Worm (Caenorhabditis elegans): ENCODE results near the gene tag-124.
A peak's percentile ranks its signal among the peaks of the same experiment; 100 is the strongest.

tag-124 gene

ce11 chrII:9544386-9544785 lies 46.7 kb upstream of the tag-124 start, which contains the start of gene sra-7:
sra-7 (plus strand) TSS chrII:9544686.
- TF ChIP-seq lin-39 (tag; optimal IDR thresholded peaks at IDR 0.05) (no peak), elt-1 (tag; optimal IDR thresholded peaks at IDR 0.05) (no peak), pha-4 (tag; optimal IDR thresholded peaks at IDR 0.05) (no peak), lin-15B (tag; optimal IDR thresholded peaks at IDR 0.05) (no peak), jun-1 (tag; optimal IDR thresholded peaks at IDR 0.05) (no peak), nhr-25 (tag; optimal IDR thresholded peaks at IDR 0.05) (no peak), hmg-11 (tag; optimal IDR thresholded peaks at IDR 0.05) (no peak), aly-2 (tag; optimal IDR thresholded peaks at IDR 0.05) (no peak), lsy-12 (tag; optimal IDR thresholded peaks at IDR 0.05) (no peak), zag-1 (tag; optimal IDR thresholded peaks at IDR 0.05) (no peak)

- no peak for TF ChIP-seq fkh-10 (GFP tag; optimal IDR thresholded peaks at IDR 0.05)
- TF ChIP-seq nhr-43 (tag; optimal IDR thresholded peaks at IDR 0.05; ENCODE audit: poor library complexity, severe bottlenecking) = no peak
- no peak for TF ChIP-seq unc-62 (GFP tag; optimal IDR thresholded peaks at IDR 0.05)
- TF ChIP-seq nhr-77 (tag; optimal IDR thresholded peaks at IDR 0.05) = no peak
- TF ChIP-seq lin-15B (tag; optimal IDR thresholded peaks at IDR 0.05) = no peak
- TF ChIP-seq hmg-11 (tag; optimal IDR thresholded peaks at IDR 0.05) = no peak
- TF ChIP-seq nhr-23 (tag; optimal IDR thresholded peaks at IDR 0.05) = no peak
- TF ChIP-seq mdl-1 (tag; optimal IDR thresholded peaks at IDR 0.05) = no peak
- TF ChIP-seq nhr-12 (tag; optimal IDR thresholded peaks at IDR 0.05) = no peak
These were observed 40.4 kb upstream of the tag-124 start, which contains the start of gene sra-6 for ce11 chrII:9550718-9551117. sra-6 (minus strand) TSS chrII:9550818.

- TF ChIP-seq elt-3 (tag; optimal IDR thresholded peaks at IDR 0.05) (no peak), hmg-11 (tag; optimal IDR thresholded peaks at IDR 0.05) (no peak), unc-39 (tag; optimal IDR thresholded peaks at IDR 0.05) (no peak), nhr-43 (tag; optimal IDR thresholded peaks at IDR 0.05; ENCODE audit: poor library complexity, severe bottlenecking) (no peak), pqm-1 (tag; optimal IDR thresholded peaks at IDR 0.05) (no peak), R02D3.7 (tag; optimal IDR thresholded peaks at IDR 0.05) (no peak), zag-1 (tag; optimal IDR thresholded peaks at IDR 0.05) (no peak)
These were observed 39.6 kb upstream of the tag-124 start, which contains the start of gene F35H8.12 for ce11 chrII:9551536-9551935. F35H8.12 (plus strand) TSS chrII:9551836.

ce11 chrII:9553179-9553578 lies 37.9 kb upstream of the tag-124 start, which contains the start of gene F35H8.1:
F35H8.1 (minus strand) TSS chrII:9553279.
- TF ChIP-seq nhr-76 (tag; optimal IDR thresholded peaks at IDR 0.05) (no peak), mdl-1 (tag; optimal IDR thresholded peaks at IDR 0.05) (no peak), nhr-67 (tag; optimal IDR thresholded peaks at IDR 0.05) (no peak), ceh-9 (tag; optimal IDR thresholded peaks at IDR 0.05) (no peak), nhr-43 (tag; optimal IDR thresholded peaks at IDR 0.05; ENCODE audit: poor library complexity, severe bottlenecking) (no peak), ama-1 (optimal IDR thresholded peaks at IDR 0.05) (no peak), elt-3 (tag; optimal IDR thresholded peaks at IDR 0.05) (no peak), ceh-82 (tag; optimal IDR thresholded peaks at IDR 0.05) (no peak), ZK546.5 (tag; optimal IDR thresholded peaks at IDR 0.05) (no peak)

- TF ChIP-seq elt-1 (tag; optimal IDR thresholded peaks at IDR 0.05) (no peak), nhr-237 (tag; optimal IDR thresholded peaks at IDR 0.05) (no peak), nhr-12 (tag; optimal IDR thresholded peaks at IDR 0.05) (no peak), ceh-9 (tag; optimal IDR thresholded peaks at IDR 0.05) (no peak), nhr-25 (tag; optimal IDR thresholded peaks at IDR 0.05) (peak; percentile 69), skn-1 (tag; optimal IDR thresholded peaks at IDR 0.05) (no peak), nhr-43 (tag; optimal IDR thresholded peaks at IDR 0.05; ENCODE audit: poor library complexity, severe bottlenecking) (peak; percentile 58), unc-62 (GFP tag; optimal IDR thresholded peaks at IDR 0.05) (no peak), ama-1 (optimal IDR thresholded peaks at IDR 0.05) (no peak), ceh-16 (tag; optimal IDR thresholded peaks at IDR 0.05) (no peak), tbx-2 (tag; optimal IDR thresholded peaks at IDR 0.05) (no peak), nfya-1 (tag; optimal IDR thresholded peaks at IDR 0.05; ENCODE audit: insufficient read depth) (no peak), lin-39 (tag; optimal IDR thresholded peaks at IDR 0.05) (no peak), nhr-11 (tag; optimal IDR thresholded peaks at IDR 0.05) (no peak), jun-1 (tag; optimal IDR thresholded peaks at IDR 0.05) (no peak), egl-27 (tag; optimal IDR thresholded peaks at IDR 0.05) (no peak), elt-3 (tag; optimal IDR thresholded peaks at IDR 0.05) (no peak), nhr-23 (tag; optimal IDR thresholded peaks at IDR 0.05) (peak; percentile 58), fkh-2 (tag; optimal IDR thresholded peaks at IDR 0.05) (no peak), ztf-11 (tag; optimal IDR thresholded peaks at IDR 0.05) (no peak), fos-1 (tag; optimal IDR thresholded peaks at IDR 0.05) (no peak)
These were observed 36.1 kb upstream of the tag-124 start, which contains the start of gene F35H8.2 for ce11 chrII:9554925-9555553. F35H8.2 (plus strand) TSS chrII:9555503.
